Worm (Caenorhabditis elegans) whole organism, L3 larva: ENCODE measurements around the gene T03G6.3.

Source experiments
- elt-1 ChIP-seq: fragments of 150-350 bp; optimal IDR thresholded peaks from 2 replicates; lab custom pipeline; 2014; ENCODE audit warnings: missing biosample characterization, missing genetic modification characterization
- fos-1 ChIP-seq: fragments of 150-350 bp; optimal IDR thresholded peaks from 2 replicates; lab custom pipeline; 2014; ENCODE audit warnings: missing biosample characterization, missing genetic modification characterization
- lin-39 ChIP-seq: fragments of 150-350 bp; optimal IDR thresholded peaks from 2 replicates; lab custom pipeline; 2018; ENCODE audit warnings: missing biosample characterization, missing genetic modification reagents, missing genetic modification characterization
- mdl-1 ChIP-seq: fragments of 150-350 bp; optimal IDR thresholded peaks from 2 replicates; lab custom pipeline; 2014; ENCODE audit warnings: missing biosample characterization, missing genetic modification characterization
- unc-62 ChIP-seq: fragments of 150-350 bp; sonication (generic microtip); optimal IDR thresholded peaks from 4 replicates; lab custom pipeline; 2014; ENCODE audit warnings: missing biosample characterization, missing genetic modification reagents, missing genetic modification characterization
- ztf-4 ChIP-seq: fragments of 150-350 bp; optimal IDR thresholded peaks from 2 replicates; lab custom pipeline; 2014; ENCODE audit warnings: missing biosample characterization, missing genetic modification characterization

DNA sequence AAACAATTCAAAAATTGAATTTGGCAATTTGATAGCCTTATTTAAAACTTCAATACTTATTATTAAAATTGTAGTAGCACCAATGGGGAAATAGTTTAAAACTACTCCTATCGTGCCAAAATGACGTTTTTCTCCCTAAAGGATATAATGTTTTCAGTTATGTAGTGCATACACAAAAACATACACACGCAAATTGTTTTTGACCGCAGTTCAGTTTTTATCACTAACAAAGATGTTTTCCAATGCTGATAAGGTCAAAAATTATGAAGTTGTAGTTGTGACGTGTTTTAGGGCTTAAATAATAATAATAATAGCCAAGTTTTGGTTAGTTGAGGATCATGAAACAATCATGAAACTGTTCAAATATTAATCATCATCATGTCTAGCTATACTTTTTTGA, 25.5 kb downstream of the T03G6.3 start:
- no peak for TF ChIP-seq fos-1
- TF ChIP-seq lin-39, result no peak
- TF ChIP-seq elt-1, result no peak
- TF ChIP-seq unc-62 (GFP tag; lab: Kevin White, UChicago), result no peak
- no peak for TF ChIP-seq mdl-1 (tag; lab: Kevin White, UChicago)
- no peak for TF ChIP-seq ztf-4
